Fruit fly (Drosophila melanogaster): ENCODE data around the gene CG17917.

The CG17917 gene

DNA sequence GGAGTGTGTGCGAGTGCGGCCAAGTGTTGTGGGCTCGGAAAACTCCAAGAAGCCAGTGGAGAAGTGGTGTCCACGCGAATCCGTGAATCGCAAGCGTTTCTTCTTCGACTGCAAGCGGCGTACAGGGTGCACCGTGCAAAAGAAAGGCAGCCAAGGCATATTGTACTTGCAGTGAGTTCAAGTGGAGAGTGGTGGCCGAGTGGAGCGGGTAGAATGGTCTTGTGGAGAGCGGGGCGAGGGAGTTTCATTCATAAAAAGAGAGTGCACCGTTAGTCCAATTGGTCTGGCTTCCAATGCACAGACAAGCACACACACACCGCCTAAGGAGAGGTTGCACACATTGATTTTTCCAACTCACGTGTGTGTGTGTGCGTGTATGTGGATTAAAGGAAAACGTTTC, 9.4 kb downstream of the CG17917 start (continued):
- TF ChIP-seq Sox15 (GFP tag; optimal IDR thresholded peaks at IDR 0.05) (no peak), CG10669 (GFP tag; optimal IDR thresholded peaks at IDR 0.05) (no peak), Ets21C (GFP tag; optimal IDR thresholded peaks at IDR 0.05) (no peak), Eip93F (GFP tag; optimal IDR thresholded peaks at IDR 0.05) (no peak), CG8119 (GFP tag; IDR thresholded peaks at IDR 0.05) (0 out of 3 replicates have a peak, but pooled peaks have one; percentile 36), CG6163 (GFP tag; IDR thresholded peaks at IDR 0.05) (0 out of 3 replicates have a peak, but pooled peaks have one; percentile 10), eg (GFP tag; IDR thresholded peaks at IDR 0.05) (no peak; the same call in 1 of the 3 replicates), Met (GFP tag; optimal IDR thresholded peaks at IDR 0.05) (no peak), CG11294 (GFP tag; IDR thresholded peaks at IDR 0.05) (no peak), CG16779 (tag; optimal IDR thresholded peaks at IDR 0.05) (no peak), CG4318 (GFP tag; optimal IDR thresholded peaks at IDR 0.05) (no peak), cyc (GFP tag; optimal IDR thresholded peaks at IDR 0.05) (no peak), CG6854 (GFP tag; optimal IDR thresholded peaks at IDR 0.05) (peak; percentile 29), ss (GFP tag; optimal IDR thresholded peaks at IDR 0.05) (peak in 1 of 2 experiments; percentile 7), fd85E (GFP tag; optimal IDR thresholded peaks at IDR 0.05) (no peak), CG6792 (GFP tag; optimal IDR thresholded peaks at IDR 0.05) (no peak), pdm3 (GFP tag; optimal IDR thresholded peaks at IDR 0.05) (no peak), CG8632 (GFP tag; optimal IDR thresholded peaks at IDR 0.05) (no peak)

DNA sequence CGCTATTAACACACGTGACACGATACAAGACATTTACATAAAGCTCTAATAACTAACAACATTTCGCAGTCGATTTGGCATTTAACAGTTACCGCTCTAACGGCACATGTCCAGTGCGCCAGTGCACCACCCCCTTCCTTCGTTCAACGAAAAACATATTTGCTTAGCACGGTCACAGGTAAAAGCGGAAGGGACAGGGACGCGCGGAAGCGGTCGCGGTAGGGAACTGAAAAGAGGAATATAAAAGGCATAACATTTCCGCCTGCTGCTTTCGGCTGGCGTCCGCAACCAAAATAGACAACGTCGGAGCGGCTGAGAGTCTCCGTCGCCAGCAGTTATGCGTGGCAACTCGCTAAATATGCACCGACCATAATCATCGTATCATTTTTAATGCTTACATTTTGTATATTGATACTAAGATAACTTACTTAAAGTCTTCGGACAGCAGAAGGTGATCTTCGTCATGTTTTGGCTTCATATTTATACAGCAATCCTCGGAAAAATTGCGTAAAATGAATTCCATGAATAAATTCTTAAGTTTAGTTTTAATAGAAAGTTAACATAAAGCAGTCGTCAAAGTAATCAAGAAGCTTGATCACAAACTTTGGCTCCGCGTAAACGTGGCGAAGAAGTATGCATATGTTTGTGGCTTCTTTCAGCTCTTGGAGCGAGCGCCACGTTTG, 10.1 kb downstream of the CG17917 start:
- TF ChIP-seq Eip75B (GFP tag; optimal IDR thresholded peaks at IDR 0.05) (peak; percentile 4), lz (GFP tag; optimal IDR thresholded peaks at IDR 0.05) (no peak), Sox14 (GFP tag; optimal IDR thresholded peaks at IDR 0.05) (peak; percentile 34), CG6163 (GFP tag; IDR thresholded peaks at IDR 0.05) (0 out of 3 replicates have a peak, but pooled peaks have one; percentile 41), CG1621 (tag; optimal IDR thresholded peaks at IDR 0.05) (no peak), Sox15 (GFP tag; optimal IDR thresholded peaks at IDR 0.05) (no peak), topi (GFP tag; optimal IDR thresholded peaks at IDR 0.05) (no peak), acj6 (GFP tag; optimal IDR thresholded peaks at IDR 0.05) (peak; percentile 49), Hr39 (GFP tag; optimal IDR thresholded peaks at IDR 0.05) (peak; percentile 9), Sox102F (GFP tag; optimal IDR thresholded peaks at IDR 0.05) (peak; percentile 15), Met (GFP tag; optimal IDR thresholded peaks at IDR 0.05) (no peak), dsx (GFP tag; optimal IDR thresholded peaks at IDR 0.05; ENCODE audit: poor library complexity, severe bottlenecking) (peak; percentile 13), CG6792 (GFP tag; optimal IDR thresholded peaks at IDR 0.05) (no peak), eg (GFP tag; IDR thresholded peaks at IDR 0.05) (peak; percentile 52; the same call in 2 of the 3 replicates), CG4318 (GFP tag; optimal IDR thresholded peaks at IDR 0.05) (peak; percentile 45), pdm3 (GFP tag; optimal IDR thresholded peaks at IDR 0.05) (peak; percentile 47), CG11762 (GFP tag; optimal IDR thresholded peaks at IDR 0.05; ENCODE audit: insufficient read depth) (no peak), CG34406 (GFP tag; optimal IDR thresholded peaks at IDR 0.05) (no peak), CG9139 (GFP tag; optimal IDR thresholded peaks at IDR 0.05) (no peak), fd85E (GFP tag; optimal IDR thresholded peaks at IDR 0.05) (no peak), Ets96B (tag; optimal IDR thresholded peaks at IDR 0.05) (peak; percentile 17), CG15336 (GFP tag; IDR thresholded peaks at IDR 0.05) (peak; percentile 73), dac (GFP tag; optimal IDR thresholded peaks at IDR 0.05) (peak; percentile 37), OdsH (GFP tag; optimal IDR thresholded peaks at IDR 0.05) (peak; percentile 52), Smox (GFP tag; optimal IDR thresholded peaks at IDR 0.05) (no peak), CG3919 (GFP tag; optimal IDR thresholded peaks at IDR 0.05) (peak; percentile 24), CG8632 (GFP tag; optimal IDR thresholded peaks at IDR 0.05) (no peak), esn (GFP tag; optimal IDR thresholded peaks at IDR 0.05) (peak; percentile 31), spab (GFP tag; optimal IDR thresholded peaks at IDR 0.05) (no peak), CG11294 (GFP tag; IDR thresholded peaks at IDR 0.05) (no peak), CG8119 (GFP tag; IDR thresholded peaks at IDR 0.05) (peak; percentile 69), net (GFP tag; optimal IDR thresholded peaks at IDR 0.05) (peak; percentile 31), vri (GFP tag; optimal IDR thresholded peaks at IDR 0.05) (no peak), CG31627 (GFP tag; optimal IDR thresholded peaks at IDR 0.05) (no peak), Blimp-1 (GFP tag; optimal IDR thresholded peaks at IDR 0.05) (no peak), fkh (GFP tag; optimal IDR thresholded peaks at IDR 0.05) (peak; percentile 38), Lpt (GFP tag; optimal IDR thresholded peaks at IDR 0.05) (no peak), CG7368 (GFP tag; optimal IDR thresholded peaks at IDR 0.05) (no peak), CG32006 (GFP tag; optimal IDR thresholded peaks at IDR 0.05) (peak; percentile 77), ss (GFP tag; optimal IDR thresholded peaks at IDR 0.05) (no peak), CG10631 (GFP tag; optimal IDR thresholded peaks at IDR 0.05) (peak; percentile 14), Eip93F (GFP tag; optimal IDR thresholded peaks at IDR 0.05) (no peak)
